Worm (Caenorhabditis elegans) whole organism, young adult: ENCODE measurements around the gene thn-1.

ENCODE experiments used
- F57C9.4 ChIP-seq: sonication (generic microtip); optimal IDR thresholded peaks from 2 replicates; lab custom pipeline; 2017; ENCODE audit warnings: mild to moderate bottlenecking, missing genetic modification characterization, missing compliant biosample characterization
- dox-1 ChIP-seq: fragments of 200-800 bp; sonication (Bioruptor generic); IDR thresholded peaks from 2 replicates; pipeline ENCODE4 v1.3.6; 2022; ENCODE audit warnings: missing genetic modification reagents, missing genetic modification characterization, missing compliant biosample characterization
- hmg-20 ChIP-seq: fragments of 200-800 bp; sonication (Bioruptor generic); IDR thresholded peaks from 2 replicates; pipeline ENCODE4 v1.3.6; 2022; ENCODE audit warnings: missing genetic modification reagents, missing genetic modification characterization, missing compliant biosample characterization
- nhr-179 ChIP-seq: sonication (generic microtip); optimal IDR thresholded peaks from 2 replicates; lab custom pipeline; 2016; ENCODE audit warnings: mild to moderate bottlenecking, missing genetic modification characterization, missing compliant biosample characterization
- snpc-4 ChIP-seq, 5 experiments: fragments of 150-350 bp in 1 of 5; sonication (generic microtip) in 4 of 5; optimal IDR thresholded peaks; 2 replicates each; lab custom pipeline; 2014 to 2018; ENCODE audit warnings: missing genetic modification characterization in 5 of 5, missing biosample characterization in 3 of 5, antibody characterized with exemption in 2 of 5, mild to moderate bottlenecking in 2 of 5, missing compliant biosample characterization in 2 of 5, missing genotype in 2 of 5, moderate library complexity in 2 of 5, missing genetic modification reagents in 1 of 5
- unc-62 ChIP-seq: fragments of 150-350 bp; optimal IDR thresholded peaks from 2 replicates; lab custom pipeline; 2014; ENCODE audit warnings: missing biosample characterization, missing genetic modification reagents, missing genetic modification characterization
- ztf-3 ChIP-seq: fragments of 200-800 bp; sonication (Bioruptor generic); optimal IDR thresholded peaks from 2 replicates; lab custom pipeline; 2018; ENCODE audit warnings: mild to moderate bottlenecking, missing genetic modification characterization, missing compliant biosample characterization

DNA sequence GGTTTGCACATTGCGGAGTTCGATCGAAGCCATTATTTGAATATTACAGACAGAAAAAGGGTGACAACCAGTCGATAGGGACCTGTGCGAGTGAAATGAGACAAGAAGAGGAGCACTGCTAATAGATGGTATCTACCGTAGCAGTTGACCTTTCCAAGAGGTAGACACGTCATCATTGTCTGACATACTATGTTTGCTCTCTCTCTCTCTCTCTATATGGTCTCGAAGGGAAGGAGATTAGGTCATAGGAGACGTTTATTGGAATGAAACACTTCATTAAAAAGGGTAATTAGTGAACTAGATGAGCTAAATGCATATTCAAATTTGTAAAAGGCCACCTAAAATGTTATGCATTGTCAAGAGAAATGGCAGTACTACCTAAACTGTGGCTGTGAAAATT, 3.9 kb upstream of the thn-1 start, which contains the start of gene atz-1:
- TF ChIP-seq F57C9.4 (no peak), nhr-179 (tag; lab: Kevin White, UChicago) (no peak), ztf-3 (GFP tag; lab: Kevin White, UChicago) (no peak), dox-1 (no peak), snpc-4 (GFP tag; optimal IDR thresholded peaks at IDR 0.05; lab: Kevin White, UChicago) (no peak), snpc-4 (tag; optimal IDR thresholded peaks at IDR 0.05; lab: Kevin White, UChicago) (no peak), unc-62 (no peak), hmg-20 (GFP tag; lab: Robert Waterston, UW) (no peak)
